Worm (Caenorhabditis elegans): ENCODE measurements around the gene F17H10.4.

Gene F17H10.4

ce11 chrX:13143762-13144732 is 17.7 kb upstream of the F17H10.4 start (continued):
- TF ChIP-seq ztf-6 (GFP tag; IDR thresholded peaks at IDR 0.05) (no peak), pbrm-1 (GFP tag; IDR thresholded peaks at IDR 0.05) (peak; percentile 46; the same call in 1 of the 2 replicates), die-1 (tag; optimal IDR thresholded peaks at IDR 0.05) (no peak), lag-1 (GFP tag; IDR thresholded peaks at IDR 0.05) (no peak), lsl-1 (GFP tag; optimal IDR thresholded peaks at IDR 0.05) (no peak), dpff-1 (tag; optimal IDR thresholded peaks at IDR 0.05) (no peak), aptf-3 (GFP tag; IDR thresholded peaks at IDR 0.05) (0 out of 2 replicates have a peak, but pooled peaks have one; percentile 34), ztf-22 (GFP tag; optimal IDR thresholded peaks at IDR 0.05) (no peak), ceh-79 (tag; optimal IDR thresholded peaks at IDR 0.05) (no peak), him-1 (tag; optimal IDR thresholded peaks at IDR 0.05) (no peak), aptf-2 (GFP tag; conservative IDR thresholded peaks at IDR 0.05) (no peak), akir-1 (GFP tag; optimal IDR thresholded peaks at IDR 0.05) (no peak), rec-8 (tag; optimal IDR thresholded peaks at IDR 0.05) (no peak), hmg-20 (GFP tag; IDR thresholded peaks at IDR 0.05) (no peak), bed-1 (GFP tag; IDR thresholded peaks at IDR 0.05) (no peak), athp-1 (tag; optimal IDR thresholded peaks at IDR 0.05) (no peak), Y95B8A.8 (GFP tag; IDR thresholded peaks at IDR 0.05) (0 out of 2 replicates have a peak, but pooled peaks have one; percentile 28), zim-3 (tag; optimal IDR thresholded peaks at IDR 0.05) (peak; percentile 55), rcor-1 (GFP tag; IDR thresholded peaks at IDR 0.05) (no peak; the same call in 1 of the 2 replicates), cebp-1 (GFP tag; IDR thresholded peaks at IDR 0.05) (0 out of 2 replicates have a peak, but pooled peaks have one; percentile 16), cebp-1 (tag; optimal IDR thresholded peaks at IDR 0.05) (peak; percentile 79), egl-44 (GFP tag; IDR thresholded peaks at IDR 0.05) (no peak; the same call in 1 of the 2 replicates), Y53F4B.3 (GFP tag; IDR thresholded peaks at IDR 0.05) (no peak), bed-2 (GFP tag; IDR thresholded peaks at IDR 0.05) (no peak), T07F8.4 (tag; optimal IDR thresholded peaks at IDR 0.05) (peak; percentile 2), cebp-2 (GFP tag; IDR thresholded peaks at IDR 0.05) (no peak; the same call in 1 of the 2 replicates), F55B11.4 (tag; optimal IDR thresholded peaks at IDR 0.05; ENCODE audit: borderline replicate concordance, insufficient read depth) (no peak), hlh-26 (GFP tag; conservative IDR thresholded peaks at IDR 0.05) (no peak), nhr-120 (GFP tag; IDR thresholded peaks at IDR 0.05) (no peak), ceh-91 (GFP tag; IDR thresholded peaks at IDR 0.05) (no peak), Y79H2A.3 (GFP tag; conservative IDR thresholded peaks at IDR 0.05) (no peak), mes-4 (tag; optimal IDR thresholded peaks at IDR 0.05) (no peak), egl-18 (GFP tag; IDR thresholded peaks at IDR 0.05) (no peak), C17E4.6 (GFP tag; IDR thresholded peaks at IDR 0.05) (no peak), attf-6 (GFP tag; IDR thresholded peaks at IDR 0.05) (no peak), lin-54 (GFP tag; optimal IDR thresholded peaks at IDR 0.05) (no peak), nhr-179 (tag; optimal IDR thresholded peaks at IDR 0.05) (no peak), F57C9.4 (tag; optimal IDR thresholded peaks at IDR 0.05) (no peak), T26A5.8 (tag; optimal IDR thresholded peaks at IDR 0.05) (no peak), madf-10 (tag; optimal IDR thresholded peaks at IDR 0.05) (peak; percentile 16), Y53G8AR.9 (GFP tag; conservative IDR thresholded peaks at IDR 0.05) (0 out of 2 replicates have a peak, but pooled peaks have one; percentile 14), nfyb-1 (GFP tag; IDR thresholded peaks at IDR 0.05) (peak; percentile 78; the same call in 1 of the 2 replicates), chd-7 (tag; optimal IDR thresholded peaks at IDR 0.05) (peak; percentile 47), lin-26 (GFP tag; IDR thresholded peaks at IDR 0.05) (0 out of 2 replicates have a peak, but pooled peaks have one; percentile 26), xnd-1 (tag; optimal IDR thresholded peaks at IDR 0.05) (no peak), hmg-1.2 (GFP tag; IDR thresholded peaks at IDR 0.05) (peak; percentile 50; the same call in 1 of the 2 replicates), let-526 (GFP tag; IDR thresholded peaks at IDR 0.05) (no peak)
